Worm (Caenorhabditis elegans) whole organism, early embryonic: ENCODE results near the gene Y4C6A.3.

Experiments
- aly-1 ChIP-seq: sonication (generic microtip); optimal IDR thresholded peaks from 2 replicates; lab custom pipeline; 2016; ENCODE audit warnings: missing genetic modification characterization, missing compliant biosample characterization
- ceh-13 ChIP-seq: fragments of 200-800 bp; sonication (Bioruptor generic); optimal IDR thresholded peaks from 2 replicates; lab custom pipeline; 2018; ENCODE audit warnings: mild to moderate bottlenecking, missing genetic modification characterization, missing compliant biosample characterization
- ceh-36 ChIP-seq: sonication (generic microtip); optimal IDR thresholded peaks from 2 replicates; lab custom pipeline; 2016; ENCODE audit warnings: missing genetic modification characterization, inconsistent platforms, missing compliant biosample characterization
- flt-1 ChIP-seq: fragments of 200-800 bp; sonication (Bioruptor generic); IDR thresholded peaks from 2 replicates; pipeline ENCODE4 v1.3.6; 2022; ENCODE audit warnings: missing genetic modification characterization, missing compliant biosample characterization
- hmbx-1 ChIP-seq: sonication (generic microtip); optimal IDR thresholded peaks from 2 replicates; lab custom pipeline; 2016; ENCODE audit warnings: mild to moderate bottlenecking, missing genetic modification characterization, missing compliant biosample characterization
- hnd-1 ChIP-seq: sonication (generic microtip); optimal IDR thresholded peaks from 2 replicates; lab custom pipeline; 2016; ENCODE audit warnings: missing genetic modification characterization, missing compliant biosample characterization
- sea-1 ChIP-seq: fragments of 200-800 bp; sonication (Bioruptor generic); conservative IDR thresholded peaks from 2 replicates; pipeline ENCODE4 v1.3.6; 2022; ENCODE audit warnings: missing genetic modification characterization, missing compliant biosample characterization
- tbx-11 ChIP-seq: fragments of 200-800 bp; sonication (Bioruptor generic); IDR thresholded peaks from 2 replicates; pipeline ENCODE4 v1.3.6; 2022; ENCODE audit warnings: missing genetic modification characterization, missing compliant biosample characterization
- tra-4 ChIP-seq: sonication (generic microtip); optimal IDR thresholded peaks from 2 replicates; lab custom pipeline; 2017; ENCODE audit warnings: missing genetic modification characterization, missing compliant biosample characterization

Gene Y4C6A.3

DNA sequence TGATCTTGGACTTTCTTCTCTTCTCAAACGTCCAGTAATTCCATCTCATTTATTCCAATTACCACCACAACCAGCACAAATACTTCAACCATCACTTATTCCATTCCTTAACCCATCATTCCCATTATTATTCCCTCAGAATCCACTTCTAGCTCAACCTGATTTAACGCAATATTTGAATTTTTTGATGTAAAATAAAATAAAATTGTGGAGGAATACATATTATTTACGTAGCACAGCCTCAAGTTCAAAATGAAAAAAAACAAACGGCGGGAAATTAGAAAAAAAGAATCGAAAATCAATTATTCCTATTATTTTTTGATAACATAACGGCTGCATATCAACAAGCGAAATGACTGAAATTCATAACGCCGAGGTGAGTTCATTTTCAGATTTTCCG, 50.6 kb downstream of the Y4C6A.3 start, which contains the start of gene ZK616.61:
TSS of gene ZK616.61 (plus strand) at position 301 of the 400 bp plus-strand sequence.
- TF ChIP-seq aly-1 (tag; lab: Kevin White, UChicago) (no peak), hmbx-1 (tag; lab: Kevin White, UChicago) (no peak), sea-1 (GFP tag; lab: Robert Waterston, UW) (no peak), ceh-36 (tag; lab: Kevin White, UChicago) (no peak), flt-1 (GFP tag; lab: Robert Waterston, UW) (no peak), ceh-13 (GFP tag; lab: Kevin White, UChicago) (no peak), tbx-11 (GFP tag; lab: Robert Waterston, UW) (no peak), tra-4 (tag; lab: Kevin White, UChicago) (no peak), hnd-1 (no peak)
